Worm (Caenorhabditis elegans) whole organism, L4/young adult: ENCODE results near the gene fbxb-19.

Experiments
- W03F9.2 ChIP-seq: fragments of 150-350 bp; optimal IDR thresholded peaks from 2 replicates; lab custom pipeline; 2014; ENCODE audit warnings: missing biosample characterization, missing genetic modification characterization
- dao-5 ChIP-seq: sonication (generic microtip); optimal IDR thresholded peaks from 2 replicates; lab custom pipeline; 2016; ENCODE audit warnings: missing genotype, missing genetic modification characterization, moderate library complexity, missing compliant biosample characterization
- him-1 ChIP-seq: sonication (generic microtip); optimal IDR thresholded peaks from 2 replicates; lab custom pipeline; 2016; ENCODE audit warnings: missing genotype, missing genetic modification reagents, missing genetic modification characterization, missing compliant biosample characterization

Gene fbxb-19

ce11 chrII:1688813-1689212 is at the start of gene fbxb-19, which contains the start of gene fbxb-18:
fbxb-19 (minus strand) TSS chrII:1689181.
fbxb-18 (minus strand) TSS chrII:1688913.
- TF ChIP-seq him-1 (tag; lab: Kevin White, UChicago): no peak

ce11 chrII:1736353-1736752 is 47.4 kb upstream of the fbxb-19 start, which contains the start of gene ceh-83:
ceh-83 (minus strand) TSS chrII:1736533.
- no peak for TF ChIP-seq him-1 (tag; lab: Kevin White, UChicago)
- no peak for TF ChIP-seq dao-5 (tag; lab: Kevin White, UChicago)
- no peak for TF ChIP-seq W03F9.2

DNA sequence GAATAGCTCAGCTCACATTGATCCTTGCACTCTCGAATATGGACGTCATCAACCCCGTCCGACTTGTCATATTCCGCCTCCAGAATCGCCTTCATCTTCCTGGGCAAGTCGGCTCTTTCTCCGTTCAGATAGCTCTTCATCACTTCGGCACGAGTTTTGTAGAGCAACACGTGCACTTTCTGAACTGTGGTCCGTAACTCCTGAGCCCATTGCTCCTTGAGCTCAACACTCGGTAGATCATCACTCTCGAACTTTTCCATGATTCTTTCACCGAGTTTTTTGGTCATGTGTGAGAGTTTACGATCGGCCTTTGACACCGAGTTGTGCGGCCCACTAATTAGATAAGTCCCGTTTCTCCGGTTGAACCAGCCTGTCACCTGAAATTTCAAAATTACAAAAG is 46.2 kb upstream of the fbxb-19 start:
- TF ChIP-seq dao-5 (tag; lab: Kevin White, UChicago) (no peak), W03F9.2 (no peak), him-1 (tag; lab: Kevin White, UChicago) (no peak)

DNA sequence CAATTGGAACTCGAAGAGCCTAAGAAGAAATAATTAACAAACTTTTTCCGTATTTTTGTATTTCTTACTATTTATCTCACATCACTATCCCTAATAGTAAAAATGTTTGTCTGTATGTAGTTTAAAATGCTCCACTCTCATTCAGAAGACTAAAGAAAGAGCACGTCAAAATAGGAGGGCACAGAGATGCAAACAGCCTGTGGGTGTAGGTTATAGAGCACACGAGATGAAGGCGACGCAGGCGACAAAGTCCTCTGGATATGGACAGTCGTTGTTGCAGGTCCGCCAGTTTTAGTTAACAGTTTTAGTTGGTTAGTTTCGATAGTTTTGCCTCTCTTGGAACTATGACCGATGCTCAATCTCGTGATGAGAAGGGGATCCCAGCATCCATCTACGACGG is 43.0 kb upstream of the fbxb-19 start, which contains the start of gene ceh-82:
TSS of gene ceh-82 (plus strand) at position 301 of the 400 bp plus-strand sequence.
- TF ChIP-seq dao-5 (tag; lab: Kevin White, UChicago) (no peak), W03F9.2 (no peak), him-1 (tag; lab: Kevin White, UChicago) (no peak)

ce11 chrII:1730103-1730502 is 41.1 kb upstream of the fbxb-19 start, which contains the start of gene ceh-81:
ceh-81 (plus strand) TSS chrII:1730403.
- TF ChIP-seq dao-5 (tag; lab: Kevin White, UChicago) (no peak), W03F9.2 (no peak), him-1 (tag; lab: Kevin White, UChicago) (no peak)

ce11 chrII:1728253-1728652 is 39.3 kb upstream of the fbxb-19 start, which contains the start of gene btb-9:
btb-9 (plus strand) TSS chrII:1728506.
- TF ChIP-seq dao-5 (tag; lab: Kevin White, UChicago): no peak
- no peak for TF ChIP-seq him-1 (tag; lab: Kevin White, UChicago)
- TF ChIP-seq W03F9.2: no peak

DNA sequence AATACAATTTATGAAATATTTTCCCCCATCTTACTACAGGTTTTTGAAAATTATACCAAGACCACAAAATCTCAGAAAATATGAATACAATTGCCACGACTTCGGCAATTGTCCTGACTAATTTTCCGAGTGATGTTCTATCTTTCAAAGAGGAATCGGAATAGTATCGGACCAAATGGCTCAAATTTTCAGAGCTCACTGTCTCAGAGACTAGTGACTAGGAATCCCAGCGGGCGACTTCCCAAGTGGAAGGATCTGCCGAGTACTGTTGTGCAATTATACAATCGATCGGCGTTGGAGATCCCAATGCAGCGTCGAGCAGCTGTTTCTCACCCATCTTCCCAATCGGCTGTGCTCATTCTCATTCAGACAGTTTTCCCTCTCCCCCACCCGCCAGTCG is 36.8 kb upstream of the fbxb-19 start, which contains the start of gene F45C12.17:
TSS of gene F45C12.17 (plus strand) at position 377 of the 400 bp plus-strand sequence.
- TF ChIP-seq dao-5 (tag; lab: Kevin White, UChicago) (no peak), him-1 (tag; lab: Kevin White, UChicago) (no peak)

DNA sequence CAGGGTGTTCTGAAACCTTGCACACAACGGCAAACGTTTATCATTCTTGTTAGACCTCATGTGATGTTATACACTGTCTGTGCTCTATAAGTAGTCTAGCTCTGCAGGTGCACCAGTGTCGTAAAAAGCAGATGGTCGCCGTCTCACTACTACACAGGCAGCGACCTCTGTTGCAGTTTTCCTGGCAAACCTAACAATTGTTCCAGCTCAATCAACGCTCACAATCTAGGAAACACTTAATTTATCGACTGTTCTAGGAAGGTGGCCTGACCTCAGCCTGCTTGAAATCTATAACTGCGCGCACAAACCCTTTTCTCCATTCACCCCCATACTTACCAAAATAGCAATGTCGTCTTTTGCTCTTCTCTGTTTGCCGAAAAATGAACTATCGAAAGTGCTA is 35.3 kb upstream of the fbxb-19 start, which contains the start of gene fbxb-11:
TSS of gene fbxb-11 (plus strand) at position 301 of the 400 bp plus-strand sequence.
- no peak for TF ChIP-seq him-1 (tag; lab: Kevin White, UChicago)
- TF ChIP-seq W03F9.2: no peak
- no peak for TF ChIP-seq dao-5 (tag; lab: Kevin White, UChicago)

DNA sequence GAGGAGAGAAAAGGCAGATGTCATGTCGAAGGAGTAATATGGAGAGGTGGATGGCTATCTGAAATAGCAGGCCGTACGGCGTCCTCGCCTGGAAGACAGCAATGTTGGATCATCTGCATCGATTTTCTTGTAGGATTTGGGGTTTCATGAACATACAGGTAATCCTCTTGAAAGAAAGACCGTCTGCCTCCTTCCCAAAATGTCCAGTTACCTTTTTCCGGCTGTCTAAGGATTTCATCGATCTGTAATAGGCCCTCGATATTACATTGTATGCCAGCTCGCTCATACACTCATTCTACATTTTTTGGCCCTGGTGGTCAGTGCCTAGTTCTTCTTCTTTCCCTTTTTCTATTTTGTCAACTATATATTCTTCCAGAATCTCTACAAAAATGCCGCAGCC is 33.4 kb upstream of the fbxb-19 start, which contains the start of the genes fbxb-5 and btb-8:
TSS of gene fbxb-5 (minus strand) at position 101 of the 400 bp plus-strand sequence.
TSS of gene btb-8 (plus strand) at position 377 of the 400 bp plus-strand sequence.
- TF ChIP-seq dao-5 (tag; lab: Kevin White, UChicago): no peak
- no peak for TF ChIP-seq W03F9.2
- TF ChIP-seq him-1 (tag; lab: Kevin White, UChicago): no peak

DNA sequence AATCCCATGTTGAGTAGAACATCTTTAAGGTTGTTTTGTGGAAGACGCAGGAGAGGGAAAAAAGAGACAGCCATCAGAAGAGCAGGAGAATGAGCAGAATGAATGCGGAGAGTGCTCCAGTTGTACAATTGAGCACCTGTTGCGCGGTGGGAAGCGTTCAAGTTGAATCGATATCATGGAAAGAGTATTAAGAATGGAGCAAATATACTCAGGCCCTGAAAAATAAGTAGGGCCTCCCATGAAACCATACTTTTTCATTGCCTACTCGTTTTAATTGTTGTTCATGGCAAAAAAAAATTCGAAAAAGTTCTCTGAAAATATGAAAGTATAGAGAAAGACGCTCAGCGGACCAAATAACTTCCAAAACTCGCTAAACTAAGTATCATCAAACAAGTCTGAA is 30.2 kb upstream of the fbxb-19 start, which contains the start of gene fbxb-48:
TSS of gene fbxb-48 (minus strand) at position 101 of the 400 bp plus-strand sequence.
- TF ChIP-seq W03F9.2 (no peak), him-1 (tag; lab: Kevin White, UChicago) (no peak), dao-5 (tag; lab: Kevin White, UChicago) (no peak)

DNA sequence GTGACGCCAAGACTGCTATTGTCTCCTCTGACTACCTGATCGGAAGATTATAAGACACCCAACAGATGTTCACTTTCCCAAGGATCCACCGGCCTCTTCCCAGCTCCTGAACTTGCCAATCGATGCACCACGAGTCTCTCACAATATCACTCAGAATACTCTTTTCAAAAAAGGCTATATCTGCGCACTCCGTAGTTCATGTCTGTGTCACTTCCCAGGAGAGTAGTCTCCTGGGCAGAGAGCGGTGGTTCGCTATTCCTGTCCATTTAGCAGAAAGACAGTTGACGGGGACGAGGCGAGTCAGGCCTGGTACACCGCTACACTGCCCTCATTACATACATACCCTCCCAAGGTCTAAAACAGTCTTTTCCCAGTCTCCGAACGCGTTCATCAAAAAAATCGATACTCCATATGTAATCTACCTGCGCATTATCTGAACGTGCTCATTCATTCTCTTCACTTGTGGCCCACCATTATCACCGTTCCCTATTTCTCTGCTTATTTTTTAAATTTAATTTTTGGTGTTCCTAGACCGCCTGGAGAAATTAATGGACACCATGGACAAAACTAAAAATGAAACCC is 25.9 kb upstream of the fbxb-19 start, which contains the start of gene btb-6:
TSS of gene btb-6 (plus strand) at position 532 of the 582 bp plus-strand sequence.
- no peak for TF ChIP-seq dao-5 (tag; lab: Kevin White, UChicago)
- TF ChIP-seq him-1 (tag; lab: Kevin White, UChicago): no peak
- no peak for TF ChIP-seq W03F9.2

DNA sequence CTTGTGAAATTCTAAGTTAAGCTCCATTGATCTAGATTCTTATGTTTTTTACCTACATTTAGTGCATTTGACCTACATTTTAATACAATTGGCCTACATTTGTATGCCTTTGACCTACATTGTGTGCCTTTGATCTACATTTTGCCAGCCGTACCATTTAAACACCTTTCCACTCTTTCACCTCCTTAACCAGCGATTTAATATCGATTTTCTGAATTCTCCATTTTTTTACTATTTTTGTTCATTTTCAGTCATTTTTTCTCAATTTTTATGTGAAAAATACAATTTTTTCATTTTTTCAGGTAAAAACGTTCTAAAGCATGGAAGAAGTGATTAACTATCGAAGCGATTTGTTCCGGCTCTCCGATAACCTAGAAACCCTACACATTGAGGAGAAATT is 24.0 kb upstream of the fbxb-19 start, which contains the start of gene btb-7:
TSS of gene btb-7 (plus strand) at position 301 of the 400 bp plus-strand sequence.
- TF ChIP-seq dao-5 (tag; lab: Kevin White, UChicago) (no peak), W03F9.2 (no peak), him-1 (tag; lab: Kevin White, UChicago) (no peak)

DNA sequence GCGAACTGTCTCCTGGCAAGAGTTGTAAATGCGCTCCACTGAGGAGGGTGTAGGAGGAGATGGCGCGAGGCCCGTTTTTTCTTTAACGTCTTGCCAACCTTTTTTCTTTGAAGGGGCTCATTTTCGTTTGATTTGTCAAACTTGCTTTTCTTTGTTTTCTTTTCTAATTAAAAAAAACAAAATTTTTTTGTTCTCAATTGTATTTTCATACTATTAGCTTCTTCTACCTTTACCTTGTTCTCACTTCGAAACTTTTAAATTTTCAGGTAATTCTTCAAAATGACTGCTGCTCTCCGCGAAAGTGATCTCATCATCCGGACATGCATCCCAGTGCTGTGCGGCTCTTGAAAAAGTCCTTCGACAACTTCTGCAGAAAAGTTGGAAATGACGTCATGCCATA is 21.0 kb upstream of the fbxb-19 start, which contains the start of gene fbxa-184:
TSS of gene fbxa-184 (plus strand) at position 301 of the 400 bp plus-strand sequence.
- no peak for TF ChIP-seq him-1 (tag; lab: Kevin White, UChicago)
- TF ChIP-seq dao-5 (tag; lab: Kevin White, UChicago): no peak
- no peak for TF ChIP-seq W03F9.2

- TF ChIP-seq dao-5 (tag; lab: Kevin White, UChicago) (no peak), W03F9.2 (no peak), him-1 (tag; lab: Kevin White, UChicago) (no peak)
These were observed 17.4 kb upstream of the fbxb-19 start, which contains the start of gene sdz-18 for ce11 chrII:1706385-1706784. sdz-18 (minus strand) TSS chrII:1706485.
